Worm (Caenorhabditis elegans) whole organism, L4 larva: ENCODE measurements around the gene C49F8.15.

Experiments used
- lin-13 ChIP-seq: fragments of 150-350 bp; optimal IDR thresholded peaks from 2 replicates; lab custom pipeline; 2014; ENCODE audit warnings: missing biosample characterization, missing genetic modification reagents, missing genetic modification characterization
- unc-39 ChIP-seq: sonication (generic microtip); optimal IDR thresholded peaks from 2 replicates; lab custom pipeline; 2017; ENCODE audit warnings: missing biosample characterization, missing genetic modification characterization

- TF ChIP-seq unc-39 (tag; lab: Kevin White, UChicago) (no peak), lin-13 (GFP tag; lab: Kevin White, UChicago) (no peak)
These were observed 41.8 kb downstream of the C49F8.15 start for ce11 chrX:13320575-13320974.
